Comparison of ENCODE assay signal across 2 worm cellular contexts in the genomic region with DNA sequence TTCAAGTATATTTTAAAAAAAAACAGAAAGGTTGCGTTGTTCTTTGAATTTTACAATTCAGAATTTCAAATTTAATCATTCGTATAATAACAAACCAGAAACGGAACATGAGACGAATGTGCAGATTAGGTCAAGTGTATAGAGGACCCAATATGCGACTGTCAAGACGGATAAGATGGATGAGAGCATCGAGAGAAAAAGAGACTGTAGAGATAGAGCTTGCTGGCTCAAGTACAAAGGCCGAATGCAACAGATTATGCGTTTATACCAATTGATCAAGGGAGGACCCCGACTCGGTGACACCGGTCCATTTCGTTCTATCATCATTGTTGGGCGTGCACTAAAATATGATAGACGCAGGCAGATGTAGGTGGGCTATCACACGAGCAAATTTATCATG.
TF ChIP-seq lines count a peak whose summit lies in the region.

No protein-coding gene starts in this region.

TF ChIP-seq in whole organism, L4 larva, 104 proteins besides CTCF, POLR2A, EP300 and RAD21:
- TF ChIP-seq mdt-29 (GFP tag; IDR thresholded peaks at IDR 0.05; lab: Robert Waterston, UW): no peak
- TF ChIP-seq aha-1 (tag; lab: Kevin White, UChicago): peak; percentile 93

TF ChIP-seq in whole organism, mixed stage, embryonic, 35 proteins besides CTCF, POLR2A, EP300 and RAD21:
- TF ChIP-seq nhr-2 (tag; optimal IDR thresholded peaks at IDR 0.05; lab: Kevin White, UChicago) (peak; percentile 64), lin-13 (tag; optimal IDR thresholded peaks at IDR 0.05; lab: Kevin White, UChicago) (no peak), ztf-11 (tag; optimal IDR thresholded peaks at IDR 0.05; lab: Kevin White, UChicago) (no peak)
TF ChIP-seq in whole organism, mixed stage, embryonic: peak in this region for 1.
